Worm (Caenorhabditis elegans) whole organism, mixed stage, embryonic: Measurements from ENCODE around the gene srd-32.

Source experiments
- elt-1 ChIP-seq: sonication (generic microtip); optimal IDR thresholded peaks from 2 replicates; lab custom pipeline; 2017; ENCODE audit warnings: missing genetic modification characterization, mild to moderate bottlenecking, missing compliant biosample characterization, antibody characterized with exemption, moderate library complexity, borderline replicate concordance; ENCODE audit not compliant: insufficient read depth
- nhr-237 ChIP-seq: fragments of 150-350 bp; optimal IDR thresholded peaks from 2 replicates; lab custom pipeline; 2014; ENCODE audit warnings: missing biosample characterization, missing genetic modification characterization
- pha-4 ChIP-seq: fragments of 150-350 bp; optimal IDR thresholded peaks from 2 replicates; lab custom pipeline; 2018; ENCODE audit warnings: missing biosample characterization, missing genetic modification reagents, missing genetic modification characterization
- sem-2 ChIP-seq: fragments of 200-800 bp; sonication (Bioruptor generic); optimal IDR thresholded peaks from 2 replicates; lab custom pipeline; 2018; ENCODE audit warnings: mild to moderate bottlenecking, missing genetic modification characterization, missing compliant biosample characterization
- unc-39 ChIP-seq: fragments of 150-350 bp; optimal IDR thresholded peaks from 2 replicates; lab custom pipeline; 2014; ENCODE audit warnings: missing biosample characterization, missing genetic modification characterization

- TF ChIP-seq unc-39 (tag; lab: Kevin White, UChicago): no peak
- no peak for TF ChIP-seq pha-4 (tag; lab: Kevin White, UChicago)
- TF ChIP-seq sem-2 (GFP tag; lab: Kevin White, UChicago): no peak
- no peak for TF ChIP-seq elt-1
- no peak for TF ChIP-seq nhr-237 (tag; lab: Kevin White, UChicago)
These were observed 25.8 kb downstream of the srd-32 start for ce11 chrV:4891305-4891704.
